Worm (Caenorhabditis elegans) whole organism, L4 larva: ENCODE results near the gene cdc-48.1.

Source experiments
- ZK546.5 ChIP-seq, 2 experiments: sonication (generic microtip); optimal IDR thresholded peaks; 2 replicates each; lab custom pipeline; 2017; ENCODE audit warnings: missing biosample characterization in 2 of 2, missing genetic modification characterization in 2 of 2
- ceh-32 ChIP-seq: sonication (generic microtip); optimal IDR thresholded peaks from 2 replicates; lab custom pipeline; 2016; ENCODE audit warnings: mild to moderate bottlenecking, missing genetic modification characterization, missing compliant biosample characterization; ENCODE audit not compliant: poor library complexity
- dpl-1 ChIP-seq: fragments of 150-350 bp; optimal IDR thresholded peaks from 2 replicates; lab custom pipeline; 2014; ENCODE audit warnings: missing biosample characterization, missing genetic modification reagents, missing genetic modification characterization
- nhr-237 ChIP-seq: sonication (generic microtip); optimal IDR thresholded peaks from 2 replicates; lab custom pipeline; 2017; ENCODE audit warnings: missing biosample characterization, missing genetic modification characterization
- nhr-28 ChIP-seq: fragments of 150-350 bp; optimal IDR thresholded peaks from 2 replicates; lab custom pipeline; 2014; ENCODE audit warnings: missing biosample characterization, missing genetic modification characterization
- nhr-6 ChIP-seq: fragments of 150-350 bp; optimal IDR thresholded peaks from 2 replicates; lab custom pipeline; 2014; ENCODE audit warnings: missing biosample characterization, missing genetic modification characterization
- nhr-77 ChIP-seq: fragments of 150-350 bp; optimal IDR thresholded peaks from 2 replicates; lab custom pipeline; 2014; ENCODE audit warnings: missing biosample characterization, missing genetic modification characterization
- pha-4 ChIP-seq, 2 experiments: fragments of 150-350 bp in 1 of 2; fragments of 200-800 bp in 1 of 2; sonication (Bioruptor generic) in 1 of 2; IDR thresholded peaks in 1 of 2; optimal IDR thresholded peaks in 1 of 2; 2 replicates each; pipeline versions ENCODE4 v1.3.6 to Lab custom; 2014 to 2022; ENCODE audit warnings: missing genetic modification characterization in 2 of 2, missing genetic modification reagents in 2 of 2, missing biosample characterization in 1 of 2, missing compliant biosample characterization in 1 of 2
- saeg-2 ChIP-seq: fragments of 200-800 bp; sonication (Bioruptor generic); IDR thresholded peaks from 2 replicates; pipeline ENCODE4 v1.3.6; 2022; ENCODE audit warnings: missing genetic modification reagents, missing genetic modification characterization, missing compliant biosample characterization
- set-16 ChIP-seq: fragments of 200-800 bp; sonication (Bioruptor generic); IDR thresholded peaks from 2 replicates; pipeline ENCODE4 v1.3.6; 2022; ENCODE audit warnings: missing genetic modification reagents, missing genetic modification characterization, missing compliant biosample characterization
- unc-39 ChIP-seq: sonication (generic microtip); optimal IDR thresholded peaks from 2 replicates; lab custom pipeline; 2017; ENCODE audit warnings: missing biosample characterization, missing genetic modification characterization
- ztf-11 ChIP-seq: fragments of 150-350 bp; optimal IDR thresholded peaks from 2 replicates; lab custom pipeline; 2014; ENCODE audit warnings: missing biosample characterization, missing genetic modification characterization

DNA sequence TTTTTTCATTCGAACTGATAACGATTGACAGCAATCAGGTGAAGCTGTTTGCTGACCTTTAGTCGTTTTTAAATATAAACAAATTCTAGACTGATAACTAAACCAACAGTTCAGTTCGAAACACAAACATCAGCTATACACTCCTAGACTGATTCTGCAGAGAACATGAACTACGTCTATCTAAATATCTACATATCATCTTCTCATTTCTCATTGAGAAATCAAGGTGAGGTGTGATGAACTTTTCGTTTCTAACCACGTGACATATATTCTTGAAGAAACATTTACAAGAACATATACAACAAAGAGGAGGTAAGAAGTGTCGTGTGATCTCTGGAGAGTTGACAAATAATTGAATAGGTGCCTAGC, 6.0 kb downstream of the cdc-48.1 start:
- TF ChIP-seq nhr-77 (tag; lab: Kevin White, UChicago) (peak; percentile 25), nhr-6 (no peak), ztf-11 (tag; lab: Kevin White, UChicago) (no peak), pha-4 (GFP tag; IDR thresholded peaks at IDR 0.05; lab: Robert Waterston, UW) (no peak), pha-4 (tag; optimal IDR thresholded peaks at IDR 0.05; lab: Kevin White, UChicago) (no peak), nhr-237 (tag; lab: Kevin White, UChicago) (no peak), dpl-1 (GFP tag; lab: Kevin White, UChicago) (no peak), nhr-28 (tag; lab: Kevin White, UChicago) (peak; percentile 87), ceh-32 (tag; lab: Kevin White, UChicago) (no peak), set-16 (GFP tag; lab: Robert Waterston, UW) (no peak), ZK546.5 (tag; optimal IDR thresholded peaks at IDR 0.05; lab: Kevin White, UChicago) (no peak), unc-39 (tag; lab: Kevin White, UChicago) (no peak), saeg-2 (GFP tag; lab: Robert Waterston, UW) (no peak)
